Worm (Caenorhabditis elegans) whole organism, L3 larva: Measurements from ENCODE around the gene srbc-6.

Experiments
- R02D3.7 ChIP-seq: fragments of 150-350 bp; optimal IDR thresholded peaks from 2 replicates; lab custom pipeline; 2014; ENCODE audit warnings: missing biosample characterization, missing genetic modification characterization
- aly-2 ChIP-seq: fragments of 150-350 bp; optimal IDR thresholded peaks from 2 replicates; lab custom pipeline; 2014; ENCODE audit warnings: missing biosample characterization, missing genetic modification characterization
- ama-1 ChIP-seq: fragments of 150-350 bp; optimal IDR thresholded peaks from 2 replicates; lab custom pipeline; 2018
- ceh-16 ChIP-seq: sonication (generic microtip); optimal IDR thresholded peaks from 2 replicates; lab custom pipeline; 2017; ENCODE audit warnings: missing biosample characterization, missing genetic modification characterization
- ceh-28 ChIP-seq: fragments of 150-350 bp; optimal IDR thresholded peaks from 2 replicates; lab custom pipeline; 2014; ENCODE audit warnings: missing biosample characterization, missing genetic modification reagents, missing genetic modification characterization
- ceh-82 ChIP-seq: fragments of 150-350 bp; optimal IDR thresholded peaks from 2 replicates; lab custom pipeline; 2014; ENCODE audit warnings: missing biosample characterization, missing genetic modification characterization
- ceh-9 ChIP-seq: sonication (generic microtip); optimal IDR thresholded peaks from 2 replicates; lab custom pipeline; 2018; ENCODE audit warnings: missing biosample characterization, missing genetic modification characterization
- daf-12 ChIP-seq: fragments of 150-350 bp; optimal IDR thresholded peaks from 2 replicates; lab custom pipeline; 2014; ENCODE audit warnings: missing biosample characterization, missing genetic modification reagents, missing genetic modification characterization
- egl-5 ChIP-seq: fragments of 150-350 bp; optimal IDR thresholded peaks from 2 replicates; lab custom pipeline; 2017; ENCODE audit warnings: missing biosample characterization, missing genetic modification reagents, missing genetic modification characterization, inconsistent platforms
- elt-1 ChIP-seq: fragments of 150-350 bp; optimal IDR thresholded peaks from 2 replicates; lab custom pipeline; 2014; ENCODE audit warnings: missing biosample characterization, missing genetic modification characterization
- elt-2 ChIP-seq: sonication (generic microtip); optimal IDR thresholded peaks from 2 replicates; lab custom pipeline; 2016; ENCODE audit warnings: missing genetic modification reagents, mild to moderate bottlenecking, missing genetic modification characterization, missing compliant biosample characterization
- elt-3 ChIP-seq, 3 experiments: fragments of 150-350 bp in 1 of 3; sonication (generic microtip) in 2 of 3; optimal IDR thresholded peaks; 2 replicates in 2 of 3; 4 replicates in 1 of 3; lab custom pipeline; 2014 to 2017; ENCODE audit warnings: missing biosample characterization in 3 of 3, missing genetic modification characterization in 3 of 3
- eor-1 ChIP-seq, 2 experiments: fragments of 150-350 bp; optimal IDR thresholded peaks; 2 replicates each; lab custom pipeline; 2014 to 2018; ENCODE audit warnings: missing biosample characterization in 2 of 2, missing genetic modification characterization in 2 of 2
- fkh-2 ChIP-seq: fragments of 150-350 bp; optimal IDR thresholded peaks from 2 replicates; lab custom pipeline; 2014; ENCODE audit warnings: missing biosample characterization, missing genetic modification reagents, missing genetic modification characterization
- fos-1 ChIP-seq: fragments of 150-350 bp; optimal IDR thresholded peaks from 2 replicates; lab custom pipeline; 2014; ENCODE audit warnings: missing biosample characterization, missing genetic modification characterization
- hmg-11 ChIP-seq: sonication (generic microtip); optimal IDR thresholded peaks from 2 replicates; lab custom pipeline; 2016; ENCODE audit warnings: missing genetic modification characterization, missing compliant biosample characterization
- jun-1 ChIP-seq: fragments of 150-350 bp; optimal IDR thresholded peaks from 2 replicates; lab custom pipeline; 2014; ENCODE audit warnings: missing biosample characterization, missing genetic modification reagents, missing genetic modification characterization
- lin-15B ChIP-seq: fragments of 150-350 bp; optimal IDR thresholded peaks from 2 replicates; lab custom pipeline; 2014; ENCODE audit warnings: missing biosample characterization, missing genetic modification characterization
- lin-39 ChIP-seq: fragments of 150-350 bp; optimal IDR thresholded peaks from 2 replicates; lab custom pipeline; 2018; ENCODE audit warnings: missing biosample characterization, missing genetic modification reagents, missing genetic modification characterization
- lsy-12 ChIP-seq: sonication (generic microtip); optimal IDR thresholded peaks from 2 replicates; lab custom pipeline; 2016; ENCODE audit warnings: mild to moderate bottlenecking, missing genetic modification characterization, missing compliant biosample characterization
- mdl-1 ChIP-seq: fragments of 150-350 bp; optimal IDR thresholded peaks from 2 replicates; lab custom pipeline; 2014; ENCODE audit warnings: missing biosample characterization, missing genetic modification characterization
- nfya-1 ChIP-seq: sonication (generic microtip); optimal IDR thresholded peaks from 2 replicates; lab custom pipeline; 2017; ENCODE audit warnings: missing genetic modification characterization, mild to moderate bottlenecking, missing compliant biosample characterization, antibody characterized with exemption, moderate library complexity; ENCODE audit not compliant: insufficient read depth
- nhr-11 ChIP-seq: fragments of 150-350 bp; optimal IDR thresholded peaks from 2 replicates; lab custom pipeline; 2014; ENCODE audit warnings: missing biosample characterization, missing genetic modification characterization
- nhr-12 ChIP-seq: fragments of 150-350 bp; optimal IDR thresholded peaks from 2 replicates; lab custom pipeline; 2014; ENCODE audit warnings: missing biosample characterization, missing genetic modification characterization
- nhr-23 ChIP-seq: fragments of 150-350 bp; optimal IDR thresholded peaks from 2 replicates; lab custom pipeline; 2014; ENCODE audit warnings: missing biosample characterization, missing genetic modification reagents, missing genetic modification characterization
- nhr-237 ChIP-seq: fragments of 150-350 bp; optimal IDR thresholded peaks from 2 replicates; lab custom pipeline; 2014; ENCODE audit warnings: missing biosample characterization, missing genetic modification characterization
- nhr-25 ChIP-seq: sonication (generic microtip); optimal IDR thresholded peaks from 2 replicates; lab custom pipeline; 2017; ENCODE audit warnings: missing biosample characterization, missing genetic modification characterization
- nhr-28 ChIP-seq: fragments of 150-350 bp; optimal IDR thresholded peaks from 2 replicates; lab custom pipeline; 2014; ENCODE audit warnings: missing biosample characterization, missing genetic modification characterization
- nhr-43 ChIP-seq: sonication (generic microtip); optimal IDR thresholded peaks from 2 replicates; lab custom pipeline; 2016; ENCODE audit warnings: mild to moderate bottlenecking, missing genetic modification characterization, missing compliant biosample characterization; ENCODE audit not compliant: poor library complexity, severe bottlenecking
- nhr-67 ChIP-seq: fragments of 150-350 bp; optimal IDR thresholded peaks from 2 replicates; lab custom pipeline; 2014; ENCODE audit warnings: missing biosample characterization, missing genetic modification characterization
- nhr-77 ChIP-seq: fragments of 150-350 bp; optimal IDR thresholded peaks from 2 replicates; lab custom pipeline; 2014; ENCODE audit warnings: missing biosample characterization, missing genetic modification characterization
- pha-4 ChIP-seq: fragments of 150-350 bp; optimal IDR thresholded peaks from 2 replicates; lab custom pipeline; 2014; ENCODE audit warnings: missing biosample characterization, missing genetic modification reagents, missing genetic modification characterization
- pqm-1 ChIP-seq: fragments of 150-350 bp; optimal IDR thresholded peaks from 2 replicates; lab custom pipeline; 2017; ENCODE audit warnings: missing biosample characterization, missing genetic modification characterization, inconsistent platforms
- skn-1 ChIP-seq: fragments of 150-350 bp; optimal IDR thresholded peaks from 2 replicates; lab custom pipeline; 2014; ENCODE audit warnings: missing biosample characterization, missing genetic modification characterization
- snpc-4 ChIP-seq: fragments of 150-350 bp; optimal IDR thresholded peaks from 2 replicates; lab custom pipeline; 2014; ENCODE audit warnings: missing biosample characterization, missing genetic modification characterization
- unc-39 ChIP-seq: sonication (generic microtip); optimal IDR thresholded peaks from 4 replicates; lab custom pipeline; 2017; ENCODE audit warnings: missing biosample characterization, missing genetic modification characterization
- unc-62 ChIP-seq: fragments of 150-350 bp; sonication (generic microtip); optimal IDR thresholded peaks from 4 replicates; lab custom pipeline; 2014; ENCODE audit warnings: missing biosample characterization, missing genetic modification reagents, missing genetic modification characterization
- ztf-4 ChIP-seq: fragments of 150-350 bp; optimal IDR thresholded peaks from 2 replicates; lab custom pipeline; 2014; ENCODE audit warnings: missing biosample characterization, missing genetic modification characterization

srbc-6 gene

ce11 chrV:3155072-3155471 lies 14.9 kb upstream of the srbc-6 start, which contains the start of gene srab-7:
TSS of gene srab-7 (minus strand) at chrV:3155172.
- no peak for TF ChIP-seq fos-1 (tag; lab: Kevin White, UChicago)
- no peak for TF ChIP-seq nhr-25 (tag; lab: Kevin White, UChicago)
- no peak for TF ChIP-seq elt-2 (tag; lab: Kevin White, UChicago)
- no peak for TF ChIP-seq skn-1 (tag; lab: Kevin White, UChicago)
- TF ChIP-seq pqm-1 = no peak
- TF ChIP-seq elt-3 (tag; optimal IDR thresholded peaks at IDR 0.05; lab: Kevin White, UChicago) = no peak
- no peak for TF ChIP-seq pha-4 (tag; lab: Kevin White, UChicago)
- TF ChIP-seq ztf-4 (tag; lab: Kevin White, UChicago) = no peak
- no peak for TF ChIP-seq lin-15B
- TF ChIP-seq egl-5 = no peak
- TF ChIP-seq lin-39 (tag; lab: Kevin White, UChicago) = no peak
- no peak for TF ChIP-seq unc-39
- no peak for TF ChIP-seq fkh-2 (tag; lab: Kevin White, UChicago)
- no peak for TF ChIP-seq eor-1 (tag; optimal IDR thresholded peaks at IDR 0.05; lab: Kevin White, UChicago)
- no peak for TF ChIP-seq ceh-16
- no peak for TF ChIP-seq R02D3.7
- TF ChIP-seq nhr-43 (tag; lab: Kevin White, UChicago) = no peak

- TF ChIP-seq pha-4 (tag; lab: Kevin White, UChicago) (no peak), lsy-12 (tag; lab: Kevin White, UChicago) (no peak), nhr-25 (tag; lab: Kevin White, UChicago) (no peak), nhr-237 (tag; lab: Kevin White, UChicago) (no peak), unc-62 (GFP tag; lab: Kevin White, UChicago) (no peak), mdl-1 (tag; lab: Kevin White, UChicago) (no peak), ceh-28 (no peak), ceh-16 (no peak)
Observed at ce11 chrV:3156786-3157185, 13.2 kb upstream of the srbc-6 start, which contains the start of gene exh-1. TSS of gene exh-1 (plus strand) at chrV:3157086.

- TF ChIP-seq lin-39 (tag; lab: Kevin White, UChicago) = no peak
- no peak for TF ChIP-seq nhr-43 (tag; lab: Kevin White, UChicago)
- no peak for TF ChIP-seq nhr-67
- TF ChIP-seq hmg-11 (tag; lab: Kevin White, UChicago) = no peak
- no peak for TF ChIP-seq ceh-82 (tag; lab: Kevin White, UChicago)
- TF ChIP-seq ama-1 (lab: Kevin White, UChicago) = no peak
- TF ChIP-seq ceh-16 = no peak
- TF ChIP-seq nhr-25 (tag; lab: Kevin White, UChicago) = no peak
- TF ChIP-seq nhr-11 (tag; lab: Kevin White, UChicago) = no peak
Observed at ce11 chrV:3158379-3158778, 11.6 kb upstream of the srbc-6 start.

ce11 chrV:3159252-3159651 lies 10.7 kb upstream of the srbc-6 start, which contains the start of gene C36C5.12:
TSS of gene C36C5.12 (minus strand) at chrV:3159352.
- TF ChIP-seq nhr-23 = no peak
- no peak for TF ChIP-seq ceh-16
- no peak for TF ChIP-seq pha-4 (tag; lab: Kevin White, UChicago)
- TF ChIP-seq nhr-43 (tag; lab: Kevin White, UChicago) = no peak
- TF ChIP-seq lin-15B = no peak
- TF ChIP-seq daf-12 = no peak
- no peak for TF ChIP-seq elt-1

ce11 chrV:3162299-3162698 lies 7.6 kb upstream of the srbc-6 start:
- TF ChIP-seq nhr-43 (tag; lab: Kevin White, UChicago) (no peak), unc-62 (GFP tag; lab: Kevin White, UChicago) (no peak), hmg-11 (tag; lab: Kevin White, UChicago) (no peak), pha-4 (tag; lab: Kevin White, UChicago) (no peak), snpc-4 (tag; lab: Kevin White, UChicago) (no peak), unc-39 (no peak), elt-2 (tag; lab: Kevin White, UChicago) (no peak), pqm-1 (no peak), ztf-4 (tag; lab: Kevin White, UChicago) (no peak), nfya-1 (no peak), jun-1 (tag; lab: Kevin White, UChicago) (no peak), nhr-77 (tag; lab: Kevin White, UChicago) (no peak), lin-15B (no peak), ceh-9 (tag; lab: Kevin White, UChicago) (no peak), lin-39 (tag; lab: Kevin White, UChicago) (no peak), nhr-28 (no peak), aly-2 (no peak), nhr-25 (tag; lab: Kevin White, UChicago) (no peak), elt-1 (no peak), nhr-12 (tag; lab: Kevin White, UChicago) (no peak)
- TF ChIP-seq, all 47 proteins: peak for 0
